Fruit fly (Drosophila melanogaster): Measurements from ENCODE around the gene hwt.

hwt gene

dm6 chrX:12591223-12592120, 23.2 kb upstream of the hwt start:
- peak; percentile 9 for TF ChIP-seq CG8478 (optimal IDR thresholded peaks at IDR 0.05)
- no peak for TF ChIP-seq usp (GFP tag; optimal IDR thresholded peaks at IDR 0.05)

- TF ChIP-seq pan (optimal IDR thresholded peaks at IDR 0.05) (no peak), psq (optimal IDR thresholded peaks at IDR 0.05) (no peak), CG8478 (optimal IDR thresholded peaks at IDR 0.05) (no peak), Dll (optimal IDR thresholded peaks at IDR 0.05) (no peak), EcR (GFP tag; optimal IDR thresholded peaks at IDR 0.05) (no peak), usp (GFP tag; optimal IDR thresholded peaks at IDR 0.05) (no peak)
Observed at dm6 chrX:12583870-12584390, 15.7 kb upstream of the hwt start.

dm6 chrX:12582984-12583869, 15.0 kb upstream of the hwt start, which contains the start of gene Pits:
Gene Pits (minus strand): TSS chrX:12583193.
- TF ChIP-seq pan (optimal IDR thresholded peaks at IDR 0.05) (no peak), psq (optimal IDR thresholded peaks at IDR 0.05) (no peak), CG8478 (optimal IDR thresholded peaks at IDR 0.05) (no peak), usp (GFP tag; optimal IDR thresholded peaks at IDR 0.05) (no peak), Dll (optimal IDR thresholded peaks at IDR 0.05) (no peak), EcR (GFP tag; optimal IDR thresholded peaks at IDR 0.05) (no peak)

dm6 chrX:12582661-12582983, 14.4 kb upstream of the hwt start:
- TF ChIP-seq CG8478 (optimal IDR thresholded peaks at IDR 0.05) = no peak
- no peak for TF ChIP-seq EcR (GFP tag; optimal IDR thresholded peaks at IDR 0.05)
- no peak for TF ChIP-seq psq (optimal IDR thresholded peaks at IDR 0.05)
- TF ChIP-seq Dll (optimal IDR thresholded peaks at IDR 0.05) = no peak
- no peak for TF ChIP-seq pan (optimal IDR thresholded peaks at IDR 0.05)
- no peak for TF ChIP-seq usp (GFP tag; optimal IDR thresholded peaks at IDR 0.05)

dm6 chrX:12581894-12582293, 13.6 kb upstream of the hwt start:
- no peak for TF ChIP-seq usp (GFP tag; optimal IDR thresholded peaks at IDR 0.05)
- no peak for TF ChIP-seq EcR (GFP tag; optimal IDR thresholded peaks at IDR 0.05)
- TF ChIP-seq CG8478 (optimal IDR thresholded peaks at IDR 0.05) = no peak
- no peak for TF ChIP-seq Dll (optimal IDR thresholded peaks at IDR 0.05)
- no peak for TF ChIP-seq pan (optimal IDR thresholded peaks at IDR 0.05)
- no peak for TF ChIP-seq psq (optimal IDR thresholded peaks at IDR 0.05)

- TF ChIP-seq usp (GFP tag; optimal IDR thresholded peaks at IDR 0.05) (no peak), pan (optimal IDR thresholded peaks at IDR 0.05) (no peak), CG8478 (optimal IDR thresholded peaks at IDR 0.05) (no peak), psq (optimal IDR thresholded peaks at IDR 0.05) (no peak), Dll (optimal IDR thresholded peaks at IDR 0.05) (no peak)
Observed at dm6 chrX:12581305-12581676, 13.0 kb upstream of the hwt start.

- TF ChIP-seq usp (GFP tag; optimal IDR thresholded peaks at IDR 0.05) = no peak
Observed at dm6 chrX:12580498-12581304, 12.4 kb upstream of the hwt start.

- no peak for TF ChIP-seq pan (optimal IDR thresholded peaks at IDR 0.05)
- TF ChIP-seq usp (GFP tag; optimal IDR thresholded peaks at IDR 0.05) = no peak
- no peak for TF ChIP-seq CG8478 (optimal IDR thresholded peaks at IDR 0.05)
Observed at dm6 chrX:12580040-12580497, 11.8 kb upstream of the hwt start.

dm6 chrX:12579506-12579999, 11.3 kb upstream of the hwt start:
- no peak for TF ChIP-seq usp (GFP tag; optimal IDR thresholded peaks at IDR 0.05)

dm6 chrX:12578701-12579372, 10.6 kb upstream of the hwt start:
- TF ChIP-seq Dll (optimal IDR thresholded peaks at IDR 0.05) (peak; percentile 39), psq (optimal IDR thresholded peaks at IDR 0.05) (no peak), pan (optimal IDR thresholded peaks at IDR 0.05) (peak; percentile 9)

- TF ChIP-seq EcR (GFP tag; optimal IDR thresholded peaks at IDR 0.05) (no peak), psq (optimal IDR thresholded peaks at IDR 0.05) (no peak), Dll (optimal IDR thresholded peaks at IDR 0.05) (no peak), pan (optimal IDR thresholded peaks at IDR 0.05) (no peak), usp (GFP tag; optimal IDR thresholded peaks at IDR 0.05) (no peak), CG8478 (optimal IDR thresholded peaks at IDR 0.05) (no peak)
Observed at dm6 chrX:12578328-12578700, 10.1 kb upstream of the hwt start.

Measured in whole organism.